Worm (Caenorhabditis elegans): ENCODE measurements around the gene mrps-12.

The mrps-12 gene

DNA sequence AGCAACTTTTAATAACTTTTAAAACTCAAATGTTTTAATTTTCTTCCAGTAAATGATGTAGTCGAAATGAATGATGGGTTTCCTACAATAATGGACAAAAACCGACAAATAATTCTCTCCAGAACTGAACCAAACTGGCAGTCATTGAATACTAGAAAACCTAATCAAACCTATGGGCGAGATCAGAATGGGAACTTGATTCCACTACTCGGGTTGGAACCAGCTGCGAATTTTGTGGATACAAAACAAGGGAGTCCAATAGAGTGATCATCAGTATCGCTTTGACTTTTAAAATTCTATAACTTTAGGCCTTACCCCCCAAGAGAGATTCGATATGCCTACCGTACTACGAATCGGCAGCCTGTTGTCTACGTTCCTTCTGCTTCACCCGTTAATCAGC lies 11.3 kb upstream of the mrps-12 start:
- TF ChIP-seq W03F9.2 (tag; optimal IDR thresholded peaks at IDR 0.05), result no peak
- TF ChIP-seq dao-5 (tag; optimal IDR thresholded peaks at IDR 0.05), result no peak
- no peak for TF ChIP-seq him-1 (tag; optimal IDR thresholded peaks at IDR 0.05)

DNA sequence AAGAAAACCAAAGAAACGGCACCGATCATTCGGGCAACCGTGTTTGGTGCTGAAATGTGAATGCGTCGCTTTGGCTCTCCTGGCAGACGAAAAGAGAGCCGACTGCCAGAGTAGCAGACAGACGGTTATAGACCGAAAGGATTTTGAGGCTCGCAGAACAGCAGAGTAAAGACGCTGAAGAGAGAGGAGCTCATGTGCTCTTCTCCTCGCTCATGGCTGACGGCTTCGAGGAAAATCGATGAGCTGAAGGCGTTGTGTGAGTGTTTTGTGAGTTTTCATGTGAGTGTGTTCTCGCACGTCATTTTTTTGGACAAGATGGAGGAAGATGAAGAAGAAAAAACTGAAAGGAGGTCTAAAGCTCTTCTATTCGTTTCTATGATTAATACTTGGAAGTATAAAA lies 9.1 kb upstream of the mrps-12 start, which contains the start of gene sbt-1:
Gene sbt-1 (minus strand): TSS at position 62 of the 400 bp plus-strand sequence.
- TF ChIP-seq him-1 (tag; optimal IDR thresholded peaks at IDR 0.05) (peak; percentile 40), dao-5 (tag; optimal IDR thresholded peaks at IDR 0.05) (no peak)

DNA sequence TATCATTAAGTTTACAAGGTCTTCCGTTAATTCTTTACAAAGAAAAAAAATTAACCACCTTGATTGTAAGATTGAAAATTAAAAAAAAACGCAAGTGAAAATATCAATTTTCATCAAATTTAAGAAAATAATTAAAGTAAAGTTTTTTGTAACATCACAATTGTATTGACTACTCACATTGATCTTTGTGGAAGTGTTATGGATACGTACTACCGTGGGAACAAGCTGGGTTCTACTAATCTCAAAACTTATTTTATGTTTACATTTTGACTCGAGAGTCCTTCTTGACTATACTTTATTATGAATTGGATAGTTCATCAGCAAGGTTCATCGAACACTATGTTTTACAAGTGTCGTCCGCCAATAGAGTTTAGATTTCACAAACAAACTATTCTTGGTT lies 8.4 kb upstream of the mrps-12 start, which contains the start of gene num-1:
Gene num-1 (plus strand): TSS at position 301 of the 400 bp plus-strand sequence.
- no peak for TF ChIP-seq dao-5 (tag; optimal IDR thresholded peaks at IDR 0.05)
- no peak for TF ChIP-seq W03F9.2 (tag; optimal IDR thresholded peaks at IDR 0.05)
- no peak for TF ChIP-seq him-1 (tag; optimal IDR thresholded peaks at IDR 0.05)

DNA sequence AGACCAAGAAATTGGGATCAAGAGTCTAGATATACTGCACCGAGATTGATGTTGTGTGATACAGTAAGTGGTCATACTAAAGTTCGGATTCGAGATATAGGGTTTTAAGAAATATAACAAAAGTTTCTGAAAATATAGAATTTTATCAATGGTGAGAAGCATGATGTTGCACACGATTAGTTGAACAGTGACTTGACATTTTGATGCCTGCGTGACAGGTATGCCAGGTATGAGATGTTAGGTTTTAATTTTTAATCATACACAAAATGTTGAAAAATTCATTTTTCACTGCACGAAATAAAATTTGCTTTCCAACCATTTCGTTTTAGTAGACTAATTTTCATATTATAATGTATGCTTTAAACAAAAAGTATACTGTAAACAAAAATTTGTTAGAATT lies 7.5 kb upstream of the mrps-12 start:
- TF ChIP-seq dao-5 (tag; optimal IDR thresholded peaks at IDR 0.05) (no peak), him-1 (tag; optimal IDR thresholded peaks at IDR 0.05) (no peak), W03F9.2 (tag; optimal IDR thresholded peaks at IDR 0.05) (no peak)

DNA sequence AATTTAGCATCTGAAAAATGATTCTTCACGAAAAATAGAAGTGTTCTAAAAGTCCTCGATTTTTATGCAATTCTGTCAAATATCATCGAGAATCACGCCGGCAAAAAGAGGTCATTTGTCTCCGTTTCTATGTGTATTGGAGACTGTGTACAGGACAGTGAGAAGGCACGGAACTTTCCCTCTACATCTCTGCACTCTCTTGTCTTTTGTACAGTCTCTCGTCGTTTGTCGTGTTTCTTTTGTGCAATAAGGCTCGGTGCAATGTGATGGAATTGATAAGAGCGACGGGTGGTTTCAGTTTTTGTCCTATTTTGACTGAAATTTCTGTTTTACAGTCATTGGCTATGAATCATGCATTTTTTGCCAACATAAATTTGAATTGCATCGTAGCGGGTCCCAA lies 6.0 kb upstream of the mrps-12 start:
- TF ChIP-seq dao-5 (tag; optimal IDR thresholded peaks at IDR 0.05) (no peak), him-1 (tag; optimal IDR thresholded peaks at IDR 0.05) (no peak), W03F9.2 (tag; optimal IDR thresholded peaks at IDR 0.05) (no peak)

DNA sequence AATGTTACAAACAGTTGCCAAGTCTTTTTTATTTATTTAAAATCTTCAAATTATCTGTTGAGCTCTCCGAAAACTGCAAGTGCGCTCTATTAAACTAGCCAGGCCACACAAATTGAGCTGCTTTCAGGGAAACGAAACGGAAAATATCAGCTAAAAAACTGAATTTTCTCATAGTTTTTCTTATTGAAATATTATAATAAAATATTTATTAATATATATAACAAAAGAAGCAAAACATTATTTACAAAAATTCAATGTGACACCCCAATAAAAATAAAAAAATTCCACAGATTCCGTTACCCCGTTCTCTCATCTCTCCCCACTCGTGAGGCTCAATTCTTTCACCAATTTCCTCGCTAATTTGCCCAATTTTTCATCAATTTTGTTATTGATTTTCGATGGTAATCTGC lies 5.3 kb upstream of the mrps-12 start:
- TF ChIP-seq him-1 (tag; optimal IDR thresholded peaks at IDR 0.05) (no peak), W03F9.2 (tag; optimal IDR thresholded peaks at IDR 0.05) (no peak), dao-5 (tag; optimal IDR thresholded peaks at IDR 0.05) (no peak)

DNA sequence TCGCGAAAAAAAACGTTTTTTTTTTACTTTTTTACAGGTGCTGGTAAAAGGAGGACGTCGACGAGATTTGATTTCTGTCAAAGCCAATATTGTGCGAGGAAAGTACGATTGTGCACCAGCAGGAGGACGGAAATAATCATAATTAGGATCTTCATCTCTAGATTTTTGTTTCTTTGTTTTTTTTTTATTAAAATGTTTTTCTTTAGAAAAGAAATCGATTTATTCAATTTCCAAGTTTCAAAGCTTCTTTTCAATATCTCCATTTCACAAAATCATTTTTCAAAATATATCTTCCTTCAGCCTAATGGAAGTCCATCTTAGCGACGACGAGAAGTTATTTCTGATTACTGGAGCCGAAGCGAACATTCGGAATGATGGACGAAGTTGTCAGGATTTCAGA lies 685 bp downstream of the mrps-12 start, which contains the start of gene exos-7:
Gene exos-7 (plus strand): TSS at position 301 of the 400 bp plus-strand sequence.
- TF ChIP-seq dao-5 (tag; optimal IDR thresholded peaks at IDR 0.05), result no peak
- TF ChIP-seq him-1 (tag; optimal IDR thresholded peaks at IDR 0.05), result no peak
- no peak for TF ChIP-seq W03F9.2 (tag; optimal IDR thresholded peaks at IDR 0.05)

DNA sequence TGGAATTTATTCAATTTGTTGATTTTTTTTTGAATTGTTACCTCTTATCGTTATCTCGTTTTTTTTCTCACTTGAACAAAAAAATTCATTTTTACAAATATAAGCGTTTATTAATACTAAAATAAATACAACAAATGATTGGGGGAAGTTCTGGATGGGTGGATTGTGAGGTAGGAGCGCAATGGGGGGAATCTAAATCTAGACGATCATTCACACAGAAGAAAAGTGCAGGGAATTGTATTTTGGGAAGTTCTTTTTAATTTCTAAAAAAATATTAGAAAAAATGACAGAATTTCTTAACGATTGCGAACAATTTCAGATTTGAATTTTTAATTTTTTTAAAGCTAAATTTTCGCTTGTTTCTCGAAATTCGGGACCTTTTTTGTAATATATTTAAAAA lies 3.6 kb downstream of the mrps-12 start:
- TF ChIP-seq W03F9.2 (tag; optimal IDR thresholded peaks at IDR 0.05) (no peak), dao-5 (tag; optimal IDR thresholded peaks at IDR 0.05) (no peak), him-1 (tag; optimal IDR thresholded peaks at IDR 0.05) (no peak)

DNA sequence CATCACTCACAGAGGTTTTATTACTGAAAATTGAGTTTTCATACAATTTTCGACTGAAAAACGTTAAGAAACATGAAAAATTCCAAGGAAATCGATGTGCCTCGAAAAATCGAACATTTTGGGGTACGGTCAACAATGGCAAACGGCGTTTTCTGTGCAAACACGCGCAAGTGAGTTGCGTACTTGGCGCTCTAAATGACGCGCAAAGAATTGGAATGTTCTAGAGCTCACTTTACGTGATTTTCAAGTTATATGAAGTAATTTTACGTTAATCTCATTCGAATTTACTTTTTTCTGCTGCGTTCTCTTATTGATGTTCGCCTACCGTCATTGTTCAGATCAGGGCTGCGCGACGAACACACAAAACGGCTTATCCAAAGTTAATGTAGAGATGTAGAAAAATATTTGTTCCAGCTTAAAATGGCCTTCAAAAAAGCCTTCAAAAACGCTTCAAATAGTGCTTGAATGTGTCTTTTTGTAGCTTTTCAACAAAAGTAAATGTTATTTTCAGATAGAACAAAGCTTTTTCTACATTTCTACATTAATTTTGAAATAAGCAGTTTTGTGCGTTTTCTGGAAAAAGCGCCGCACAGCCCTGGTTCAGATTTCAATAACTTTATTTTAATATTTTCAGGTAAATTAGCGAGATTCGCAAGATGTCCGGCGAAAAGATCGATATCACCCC lies 7.8 kb downstream of the mrps-12 start, which contains the start of the genes F31D4.2 and fkb-6:
Gene F31D4.2 (minus strand): TSS at position 23 of the 685 bp plus-strand sequence.
Gene fkb-6 (plus strand): TSS at position 635 of the 685 bp plus-strand sequence.
- TF ChIP-seq him-1 (tag; optimal IDR thresholded peaks at IDR 0.05) (peak; percentile 2), dao-5 (tag; optimal IDR thresholded peaks at IDR 0.05) (no peak), W03F9.2 (tag; optimal IDR thresholded peaks at IDR 0.05) (peak; percentile 76)

DNA sequence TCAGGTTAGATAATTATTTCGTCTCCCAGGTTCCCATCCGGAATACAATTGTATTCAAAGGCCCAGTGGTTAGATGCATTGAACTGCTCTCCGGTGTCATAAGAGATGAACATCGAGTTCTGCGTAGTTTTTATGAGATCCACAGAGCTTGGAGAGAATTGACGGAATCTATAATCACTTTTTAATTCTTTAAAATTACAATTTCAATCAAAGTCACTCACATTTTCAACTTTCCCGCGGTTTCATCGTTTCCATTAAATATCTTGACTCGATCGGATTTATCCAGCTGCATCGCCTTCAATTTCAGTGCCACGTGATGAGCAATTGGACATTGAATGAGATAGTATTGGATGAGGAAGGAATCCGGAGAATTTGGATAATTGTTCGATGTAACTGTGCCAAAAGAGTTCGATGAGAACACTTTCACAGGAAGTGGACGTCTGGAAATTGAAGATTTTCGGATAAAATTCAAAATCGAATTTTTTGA lies 9.9 kb downstream of the mrps-12 start:
- TF ChIP-seq W03F9.2 (tag; optimal IDR thresholded peaks at IDR 0.05) (peak; percentile 24), him-1 (tag; optimal IDR thresholded peaks at IDR 0.05) (no peak)

DNA sequence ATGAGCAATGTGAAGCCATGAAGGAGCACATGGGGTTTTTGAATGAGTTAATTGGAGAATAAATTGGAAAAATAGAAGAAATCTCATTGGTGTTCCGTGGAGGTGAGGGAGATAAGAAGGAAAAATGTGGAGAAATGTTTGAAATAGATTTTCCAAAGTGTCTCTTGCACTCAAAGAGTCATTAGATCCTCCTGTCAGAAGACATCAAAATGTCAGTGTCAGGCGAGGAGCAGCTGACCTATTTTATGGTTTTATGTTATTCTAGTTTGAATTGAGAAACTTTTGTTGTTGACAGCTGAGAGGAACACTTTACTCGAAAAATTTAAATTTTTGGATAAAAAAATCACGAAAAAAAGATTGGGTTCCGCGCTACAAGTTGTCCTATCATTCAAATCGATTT lies 12.7 kb downstream of the mrps-12 start, which contains the start of gene clec-264:
Gene clec-264 (minus strand): TSS at position 122 of the 400 bp plus-strand sequence.
- TF ChIP-seq W03F9.2 (tag; optimal IDR thresholded peaks at IDR 0.05) (no peak), dao-5 (tag; optimal IDR thresholded peaks at IDR 0.05) (no peak), him-1 (tag; optimal IDR thresholded peaks at IDR 0.05) (no peak)

DNA sequence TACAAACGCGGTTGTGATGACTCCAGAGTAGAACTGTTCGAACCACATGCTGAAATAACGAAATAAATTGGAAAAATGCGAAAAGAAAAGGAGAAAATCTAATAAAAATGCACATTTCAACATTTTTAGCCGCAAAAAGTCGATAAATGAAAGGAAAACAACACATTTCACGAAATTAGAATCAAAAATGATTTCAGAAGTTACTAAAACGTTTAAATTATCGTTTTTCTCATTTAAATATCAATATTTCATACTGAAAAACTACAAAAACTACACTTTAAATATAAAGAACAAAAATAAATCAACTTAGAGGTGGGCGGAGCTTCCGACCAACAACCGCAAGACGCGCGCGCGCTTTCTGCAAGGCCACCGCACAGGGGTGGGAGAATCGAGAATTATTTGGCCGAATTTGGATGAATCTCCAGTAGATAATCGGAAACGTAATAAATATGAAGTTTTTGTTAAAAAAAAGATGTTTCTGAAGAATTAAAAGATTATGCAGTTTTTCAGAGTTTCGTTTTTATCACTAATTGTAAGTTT lies 14.0 kb downstream of the mrps-12 start, which contains the start of gene ndua-1:
Gene ndua-1 (minus strand): TSS at position 51 of the 540 bp plus-strand sequence.
- TF ChIP-seq W03F9.2 (tag; optimal IDR thresholded peaks at IDR 0.05) (peak; percentile 60), dao-5 (tag; optimal IDR thresholded peaks at IDR 0.05) (no peak)

DNA sequence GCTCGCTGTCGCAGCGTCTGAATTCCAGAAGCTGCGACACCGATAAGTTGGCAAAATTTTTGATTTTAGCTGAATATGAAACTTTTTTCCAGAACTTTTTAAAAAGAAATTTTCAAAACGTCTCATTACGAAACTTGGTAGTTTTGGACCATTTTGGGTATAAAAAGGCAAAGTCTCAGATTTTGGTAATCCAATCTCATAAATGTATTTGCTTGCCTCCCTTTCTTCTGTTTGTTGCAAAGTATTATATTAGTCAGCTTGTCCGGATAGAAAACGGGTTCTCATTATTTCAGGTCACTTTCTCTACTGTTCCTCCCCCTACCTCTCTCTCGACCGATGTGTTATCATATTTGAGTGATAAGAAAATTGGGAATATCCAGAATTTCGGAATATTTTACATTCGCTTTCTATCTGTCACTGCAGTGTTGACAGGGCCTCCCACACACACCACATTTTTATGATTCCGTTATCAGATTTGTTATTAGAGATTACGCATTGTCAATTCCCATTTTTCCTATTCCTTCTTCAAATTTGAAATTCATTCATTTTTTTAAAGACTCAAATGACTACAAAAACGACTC lies 15.8 kb downstream of the mrps-12 start, which contains the start of gene F31D4.5:
Gene F31D4.5 (plus strand): TSS at position 491 of the 581 bp plus-strand sequence.
- TF ChIP-seq him-1 (tag; optimal IDR thresholded peaks at IDR 0.05), result no peak
- no peak for TF ChIP-seq W03F9.2 (tag; optimal IDR thresholded peaks at IDR 0.05)
- no peak for TF ChIP-seq dao-5 (tag; optimal IDR thresholded peaks at IDR 0.05)

DNA sequence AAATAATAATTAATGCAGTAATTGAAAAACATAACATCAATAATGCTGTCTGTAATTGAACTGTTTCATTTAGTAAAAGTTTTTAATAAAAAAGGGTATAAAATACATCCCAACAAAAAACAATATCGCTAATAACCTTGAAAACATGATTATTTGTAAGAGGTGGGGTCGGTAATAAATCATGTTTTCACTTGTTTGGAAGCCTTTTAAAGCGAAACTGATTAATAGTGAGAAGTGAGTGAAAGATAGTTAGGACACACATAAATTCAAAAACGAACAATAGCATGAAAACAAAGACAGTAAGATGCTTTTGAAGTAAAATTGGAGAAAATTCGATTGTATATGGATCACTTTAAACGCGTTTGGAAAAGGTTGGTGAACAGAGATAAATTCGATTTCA lies 23.2 kb downstream of the mrps-12 start, which contains the start of gene try-4:
Gene try-4 (minus strand): TSS at position 74 of the 400 bp plus-strand sequence.
- no peak for TF ChIP-seq him-1 (tag; optimal IDR thresholded peaks at IDR 0.05)
- no peak for TF ChIP-seq dao-5 (tag; optimal IDR thresholded peaks at IDR 0.05)
